Worm (Caenorhabditis elegans) whole organism, late embryonic: Measurements from ENCODE around the gene ctl-2.

Experiments used
- C08G9.2 ChIP-seq: sonication (generic microtip); optimal IDR thresholded peaks from 2 replicates; lab custom pipeline; 2016; ENCODE audit warnings: mild to moderate bottlenecking, missing genetic modification characterization, moderate library complexity, missing compliant biosample characterization
- C38D4.7 ChIP-seq: fragments of 200-800 bp; sonication (Bioruptor generic); optimal IDR thresholded peaks from 2 replicates; lab custom pipeline; 2018; ENCODE audit warnings: mild to moderate bottlenecking, missing genetic modification characterization, moderate library complexity, missing compliant biosample characterization
- F13H6.1 ChIP-seq: sonication (generic microtip); optimal IDR thresholded peaks from 2 replicates; lab custom pipeline; 2016; ENCODE audit warnings: missing genetic modification characterization, missing compliant biosample characterization
- K02D7.2 ChIP-seq: sonication (generic microtip); optimal IDR thresholded peaks from 2 replicates; lab custom pipeline; 2017; ENCODE audit warnings: mild to moderate bottlenecking, missing genetic modification characterization, missing compliant biosample characterization
- Y22D7AL.16 ChIP-seq: sonication (generic microtip); optimal IDR thresholded peaks from 2 replicates; lab custom pipeline; 2016; ENCODE audit warnings: missing genetic modification characterization, missing compliant biosample characterization
- ahr-1 ChIP-seq: sonication (generic microtip); optimal IDR thresholded peaks from 2 replicates; lab custom pipeline; 2016; ENCODE audit warnings: missing genetic modification characterization, missing compliant biosample characterization
- ama-1 ChIP-seq: fragments of 150-350 bp; optimal IDR thresholded peaks from 2 replicates; lab custom pipeline; 2014
- ceh-14 ChIP-seq: sonication (generic microtip); optimal IDR thresholded peaks from 2 replicates; lab custom pipeline; 2016; ENCODE audit warnings: missing genotype, missing genetic modification characterization, missing compliant biosample characterization
- ceh-18 ChIP-seq: sonication (generic microtip); optimal IDR thresholded peaks from 2 replicates; lab custom pipeline; 2016; ENCODE audit warnings: missing genetic modification characterization, missing compliant biosample characterization
- ceh-19 ChIP-seq: fragments of 200-800 bp; sonication (Bioruptor generic); optimal IDR thresholded peaks from 2 replicates; lab custom pipeline; 2018; ENCODE audit warnings: mild to moderate bottlenecking, missing genetic modification characterization, missing compliant biosample characterization
- ceh-2 ChIP-seq: sonication (generic microtip); optimal IDR thresholded peaks from 2 replicates; lab custom pipeline; 2016; ENCODE audit warnings: missing genotype, missing genetic modification characterization, missing compliant biosample characterization
- ceh-30 ChIP-seq: fragments of 150-350 bp; optimal IDR thresholded peaks from 2 replicates; lab custom pipeline; 2014; ENCODE audit warnings: missing biosample characterization, missing genetic modification characterization
- ceh-31 ChIP-seq: sonication (generic microtip); optimal IDR thresholded peaks from 2 replicates; lab custom pipeline; 2016; ENCODE audit warnings: missing genetic modification characterization, missing compliant biosample characterization
- ceh-34 ChIP-seq: sonication (generic microtip); optimal IDR thresholded peaks from 2 replicates; lab custom pipeline; 2016; ENCODE audit warnings: mild to moderate bottlenecking, missing genetic modification characterization, missing compliant biosample characterization
- ceh-45 ChIP-seq: fragments of 200-800 bp; sonication (Bioruptor generic); IDR thresholded peaks from 2 replicates; pipeline ENCODE4 v1.3.6; 2022; ENCODE audit warnings: missing genetic modification reagents, missing genetic modification characterization, missing compliant biosample characterization
- ceh-48 ChIP-seq: sonication (generic microtip); optimal IDR thresholded peaks from 2 replicates; lab custom pipeline; 2016; ENCODE audit warnings: missing genetic modification characterization, inconsistent platforms, missing compliant biosample characterization
- ceh-6 ChIP-seq: fragments of 200-800 bp; sonication (Bioruptor generic); optimal IDR thresholded peaks from 2 replicates; lab custom pipeline; 2018; ENCODE audit warnings: mild to moderate bottlenecking, missing genetic modification characterization, missing compliant biosample characterization
- ceh-9 ChIP-seq: sonication (generic microtip); optimal IDR thresholded peaks from 2 replicates; lab custom pipeline; 2016; ENCODE audit warnings: mild to moderate bottlenecking, missing genetic modification characterization, inconsistent platforms, missing compliant biosample characterization
- che-1 ChIP-seq: sonication (generic microtip); optimal IDR thresholded peaks from 2 replicates; lab custom pipeline; 2016; ENCODE audit warnings: mild to moderate bottlenecking, missing genetic modification characterization, missing compliant biosample characterization
- elt-4 ChIP-seq: sonication (generic microtip); optimal IDR thresholded peaks from 2 replicates; lab custom pipeline; 2016; ENCODE audit warnings: missing genetic modification characterization, missing compliant biosample characterization
- ets-4 ChIP-seq: sonication (generic microtip); optimal IDR thresholded peaks from 2 replicates; lab custom pipeline; 2016; ENCODE audit warnings: missing genetic modification characterization, missing compliant biosample characterization
- eyg-1 ChIP-seq: sonication (generic microtip); optimal IDR thresholded peaks from 2 replicates; lab custom pipeline; 2016; ENCODE audit warnings: missing genotype, missing genetic modification characterization, missing compliant biosample characterization
- fkh-10 ChIP-seq: fragments of 150-350 bp; optimal IDR thresholded peaks from 2 replicates; lab custom pipeline; 2014; ENCODE audit warnings: missing biosample characterization, missing genetic modification reagents, missing genetic modification characterization
- fkh-6 ChIP-seq: sonication (generic microtip); optimal IDR thresholded peaks from 2 replicates; lab custom pipeline; 2016; ENCODE audit warnings: missing genetic modification characterization, missing compliant biosample characterization
- hlh-13 ChIP-seq: fragments of 200-800 bp; sonication (Bioruptor generic); optimal IDR thresholded peaks from 2 replicates; lab custom pipeline; 2018; ENCODE audit warnings: mild to moderate bottlenecking, missing genetic modification characterization, missing compliant biosample characterization
- hlh-15 ChIP-seq: sonication (generic microtip); optimal IDR thresholded peaks from 2 replicates; lab custom pipeline; 2016; ENCODE audit warnings: missing genetic modification characterization, missing compliant biosample characterization
- hlh-30 ChIP-seq: sonication (generic microtip); optimal IDR thresholded peaks from 2 replicates; lab custom pipeline; 2017; ENCODE audit warnings: antibody characterized with exemption, missing genetic modification characterization, missing compliant biosample characterization; ENCODE audit not compliant: insufficient read depth
- hlh-6 ChIP-seq: sonication (generic microtip); optimal IDR thresholded peaks from 2 replicates; lab custom pipeline; 2016; ENCODE audit warnings: missing genotype, missing genetic modification characterization, missing compliant biosample characterization
- hlh-8 ChIP-seq: sonication (generic microtip); optimal IDR thresholded peaks from 2 replicates; lab custom pipeline; 2016; ENCODE audit warnings: missing genotype, missing genetic modification characterization, missing compliant biosample characterization
- lim-6 ChIP-seq: sonication (generic microtip); optimal IDR thresholded peaks from 2 replicates; lab custom pipeline; 2016; ENCODE audit warnings: missing genetic modification characterization, missing compliant biosample characterization
- lin-11 ChIP-seq: fragments of 200-800 bp; sonication (Bioruptor generic); optimal IDR thresholded peaks from 2 replicates; lab custom pipeline; 2018; ENCODE audit warnings: mild to moderate bottlenecking, missing genetic modification characterization, missing compliant biosample characterization
- madf-2 ChIP-seq: sonication (generic microtip); optimal IDR thresholded peaks from 2 replicates; lab custom pipeline; 2017; ENCODE audit warnings: missing genetic modification characterization, missing compliant biosample characterization
- mec-3 ChIP-seq: sonication (generic microtip); optimal IDR thresholded peaks from 2 replicates; lab custom pipeline; 2016; ENCODE audit warnings: borderline replicate concordance, missing genetic modification characterization, missing compliant biosample characterization
- nfya-1 ChIP-seq: sonication (generic microtip); optimal IDR thresholded peaks from 2 replicates; lab custom pipeline; 2017; ENCODE audit warnings: missing genetic modification characterization, mild to moderate bottlenecking, missing compliant biosample characterization, antibody characterized with exemption, moderate library complexity
- nhr-11 ChIP-seq: fragments of 150-350 bp; optimal IDR thresholded peaks from 2 replicates; lab custom pipeline; 2014; ENCODE audit warnings: missing biosample characterization, missing genetic modification characterization
- nhr-232 ChIP-seq: sonication (generic microtip); optimal IDR thresholded peaks from 2 replicates; lab custom pipeline; 2016; ENCODE audit warnings: missing genetic modification characterization, missing compliant biosample characterization
- odd-2 ChIP-seq: sonication (generic microtip); optimal IDR thresholded peaks from 2 replicates; lab custom pipeline; 2017; ENCODE audit warnings: antibody characterized with exemption, mild to moderate bottlenecking, missing genetic modification characterization, missing compliant biosample characterization
- pat-9 ChIP-seq: fragments of 200-800 bp; sonication (Bioruptor generic); optimal IDR thresholded peaks from 2 replicates; lab custom pipeline; 2018; ENCODE audit warnings: mild to moderate bottlenecking, missing genetic modification characterization, moderate library complexity, missing compliant biosample characterization
- pha-4 ChIP-seq: fragments of 150-350 bp; optimal IDR thresholded peaks from 2 replicates; lab custom pipeline; 2018; ENCODE audit warnings: missing biosample characterization, missing genetic modification reagents, missing genetic modification characterization
- pqm-1 ChIP-seq: sonication (generic microtip); optimal IDR thresholded peaks from 2 replicates; lab custom pipeline; 2016; ENCODE audit warnings: missing genetic modification characterization, missing compliant biosample characterization
- ref-2 ChIP-seq: sonication (generic microtip); optimal IDR thresholded peaks from 2 replicates; lab custom pipeline; 2016; ENCODE audit warnings: missing genetic modification characterization, missing compliant biosample characterization
- rnt-1 ChIP-seq: sonication (generic microtip); optimal IDR thresholded peaks from 2 replicates; lab custom pipeline; 2016; ENCODE audit warnings: missing genetic modification characterization, missing compliant biosample characterization
- sdc-2 ChIP-seq: sonication (generic microtip); optimal IDR thresholded peaks from 2 replicates; lab custom pipeline; 2016; ENCODE audit warnings: missing genotype, missing genetic modification characterization, missing compliant biosample characterization
- tbx-2 ChIP-seq: sonication (generic microtip); optimal IDR thresholded peaks from 2 replicates; lab custom pipeline; 2016; ENCODE audit warnings: missing genetic modification characterization, missing compliant biosample characterization
- ttx-3 ChIP-seq: sonication (generic microtip); optimal IDR thresholded peaks from 2 replicates; lab custom pipeline; 2016; ENCODE audit warnings: missing genetic modification reagents, missing genetic modification characterization, missing compliant biosample characterization
- unc-3 ChIP-seq, 2 experiments: fragments of 200-800 bp in 1 of 2; sonication (Bioruptor generic) in 1 of 2; sonication (generic microtip) in 1 of 2; conservative IDR thresholded peaks in 1 of 2; optimal IDR thresholded peaks in 1 of 2; 2 replicates each; pipeline versions ENCODE4 v1.3.6 to Lab custom; 2016 to 2022; ENCODE audit warnings: missing compliant biosample characterization in 2 of 2, missing genetic modification characterization in 2 of 2, missing genetic modification reagents in 1 of 2
- unc-42 ChIP-seq: sonication (generic microtip); optimal IDR thresholded peaks from 2 replicates; lab custom pipeline; 2016; ENCODE audit warnings: missing genotype, missing genetic modification characterization, missing compliant biosample characterization
- unc-55 ChIP-seq: sonication (generic microtip); optimal IDR thresholded peaks from 2 replicates; lab custom pipeline; 2017; ENCODE audit warnings: missing biosample characterization, missing genetic modification reagents, missing genetic modification characterization
- zip-5 ChIP-seq: sonication (generic microtip); optimal IDR thresholded peaks from 2 replicates; lab custom pipeline; 2016; ENCODE audit warnings: missing genetic modification characterization, missing compliant biosample characterization

ctl-2 gene

DNA sequence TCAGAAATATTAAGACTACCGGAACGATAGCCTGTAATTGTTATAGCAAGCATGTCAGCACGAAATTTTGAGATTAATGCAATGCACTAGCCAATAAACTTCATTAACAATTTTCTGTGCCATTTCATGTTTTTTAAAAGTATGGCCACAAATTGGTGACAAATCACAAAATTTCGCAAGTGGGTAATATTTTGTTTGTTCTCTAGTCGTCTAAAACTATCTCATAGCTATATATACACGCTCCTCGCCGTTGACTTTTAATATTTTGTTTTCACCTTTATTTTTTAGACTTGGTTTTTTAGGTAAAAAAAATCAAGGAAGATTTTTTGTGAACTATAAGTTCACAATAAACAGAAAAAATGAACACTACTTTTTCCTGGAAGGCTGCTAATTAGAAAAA, 11.0 kb downstream of the ctl-2 start:
- TF ChIP-seq nfya-1 (no peak), ceh-30 (tag; lab: Kevin White, UChicago) (no peak), pat-9 (tag; lab: Kevin White, UChicago) (no peak), ref-2 (tag; lab: Kevin White, UChicago) (no peak), lin-11 (tag; lab: Kevin White, UChicago) (no peak), hlh-13 (no peak), pqm-1 (tag; lab: Kevin White, UChicago) (no peak), madf-2 (no peak), pha-4 (tag; lab: Kevin White, UChicago) (no peak)

DNA sequence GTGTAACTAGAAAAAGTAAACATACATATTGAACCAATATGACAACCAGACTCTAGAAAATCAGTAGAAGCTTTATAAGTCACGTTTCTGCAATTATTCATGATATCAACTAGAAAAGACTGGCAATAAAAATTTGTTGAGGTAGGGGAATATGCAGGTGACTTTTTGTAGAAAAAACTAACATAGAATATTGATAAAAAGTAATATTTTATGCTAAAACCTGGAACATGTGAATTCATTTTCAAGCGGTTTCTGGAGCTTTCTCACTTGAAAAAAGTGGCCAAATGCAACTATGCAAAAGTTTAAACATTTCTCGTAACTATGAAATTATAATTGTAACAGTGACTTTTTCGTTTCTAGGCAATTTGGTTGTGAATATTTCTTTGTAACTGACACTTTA, 12.9 kb downstream of the ctl-2 start, which contains the start of gene srh-42:
srh-42 (minus strand) TSS at position 101 of the 400 bp plus-strand sequence.
- TF ChIP-seq pqm-1 (tag; lab: Kevin White, UChicago) (no peak), C08G9.2 (tag; lab: Kevin White, UChicago) (no peak), F13H6.1 (tag; lab: Kevin White, UChicago) (no peak), hlh-15 (tag; lab: Kevin White, UChicago) (no peak), elt-4 (no peak), hlh-6 (tag; lab: Kevin White, UChicago) (no peak), fkh-10 (GFP tag; lab: Kevin White, UChicago) (no peak), nhr-11 (no peak), che-1 (tag; lab: Kevin White, UChicago) (no peak), hlh-30 (no peak), nfya-1 (no peak), ceh-48 (tag; lab: Kevin White, UChicago) (no peak), ets-4 (tag; lab: Kevin White, UChicago) (no peak), C38D4.7 (GFP tag; lab: Kevin White, UChicago) (no peak), mec-3 (tag; lab: Kevin White, UChicago) (no peak), unc-3 (GFP tag; conservative IDR thresholded peaks at IDR 0.05; lab: Robert Waterston, UW) (no peak), unc-3 (tag; optimal IDR thresholded peaks at IDR 0.05; lab: Kevin White, UChicago) (no peak), ceh-45 (GFP tag; lab: Robert Waterston, UW) (no peak)
- TF ChIP-seq, all 69 proteins: peak for 0

DNA sequence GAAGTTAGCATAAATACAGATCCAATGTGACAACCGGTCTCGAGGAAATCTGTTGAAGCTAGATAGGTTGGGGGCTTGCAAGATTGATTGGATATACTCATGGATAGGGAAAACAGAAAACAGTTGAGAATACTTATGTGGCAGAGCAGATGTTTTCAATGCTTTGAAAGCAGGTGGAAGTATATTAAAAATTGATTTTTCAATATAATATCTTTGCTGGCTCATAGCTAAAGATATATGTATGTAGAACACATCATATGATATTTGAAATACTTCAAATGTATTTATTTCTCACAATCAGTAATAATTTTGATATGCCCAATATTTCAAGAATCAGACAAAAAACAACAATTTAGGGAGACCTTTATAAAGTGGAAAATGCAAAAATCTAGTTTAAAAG, 14.6 kb downstream of the ctl-2 start, which contains the start of gene srh-41:
srh-41 (minus strand) TSS at position 101 of the 400 bp plus-strand sequence.
- no peak for TF ChIP-seq lin-11 (tag; lab: Kevin White, UChicago)
- TF ChIP-seq mec-3 (tag; lab: Kevin White, UChicago) = no peak
- no peak for TF ChIP-seq ahr-1
- TF ChIP-seq zip-5 (tag; lab: Kevin White, UChicago) = no peak
- TF ChIP-seq ceh-6 (GFP tag; lab: Kevin White, UChicago) = no peak
- TF ChIP-seq K02D7.2 (tag; lab: Kevin White, UChicago) = no peak
- no peak for TF ChIP-seq ceh-48 (tag; lab: Kevin White, UChicago)
- TF ChIP-seq lim-6 (tag; lab: Kevin White, UChicago) = no peak
- no peak for TF ChIP-seq odd-2 (tag; lab: Kevin White, UChicago)
- TF ChIP-seq ceh-19 = no peak
- no peak for TF ChIP-seq Y22D7AL.16
- no peak for TF ChIP-seq unc-55
- TF ChIP-seq ets-4 (tag; lab: Kevin White, UChicago) = no peak
- no peak for TF ChIP-seq hlh-8 (tag; lab: Kevin White, UChicago)
- TF ChIP-seq sdc-2 (tag; lab: Kevin White, UChicago) = no peak
- no peak for TF ChIP-seq fkh-6 (tag; lab: Kevin White, UChicago)
- TF ChIP-seq nhr-232 = no peak

DNA sequence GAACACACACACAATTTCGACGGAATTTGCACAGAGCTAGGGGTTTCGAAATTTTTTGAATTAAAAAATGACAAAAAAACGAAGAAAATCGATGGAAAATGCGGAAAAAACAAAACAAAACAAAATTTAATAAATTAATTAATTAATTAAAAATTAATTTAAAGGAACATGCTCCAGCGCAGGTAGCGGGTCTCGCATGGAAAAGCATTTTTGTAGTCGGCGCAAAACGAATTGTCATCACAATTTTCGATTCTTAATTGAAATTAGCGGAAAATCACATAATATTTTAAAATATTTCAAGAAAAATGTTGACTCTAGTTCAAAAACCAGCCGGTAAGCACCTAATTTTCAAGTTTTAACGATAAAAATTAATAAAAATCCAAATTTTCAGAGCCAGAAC, 25.4 kb downstream of the ctl-2 start, which contains the start of gene Y54G11A.3:
Y54G11A.3 (plus strand) TSS at position 213 of the 400 bp plus-strand sequence.
- TF ChIP-seq ceh-2 (tag; lab: Kevin White, UChicago) (no peak), ttx-3 (tag; lab: Kevin White, UChicago) (no peak), tbx-2 (tag; lab: Kevin White, UChicago) (no peak), ceh-18 (tag; lab: Kevin White, UChicago) (no peak), ama-1 (lab: Kevin White, UChicago) (no peak), hlh-30 (no peak), pha-4 (tag; lab: Kevin White, UChicago) (no peak), ceh-14 (tag; lab: Kevin White, UChicago) (no peak), C38D4.7 (GFP tag; lab: Kevin White, UChicago) (no peak), hlh-13 (no peak), rnt-1 (tag; lab: Kevin White, UChicago) (no peak), unc-42 (tag; lab: Kevin White, UChicago) (no peak), nhr-11 (no peak), eyg-1 (tag; lab: Kevin White, UChicago) (no peak), ceh-34 (tag; lab: Kevin White, UChicago) (no peak), ceh-9 (tag; lab: Kevin White, UChicago) (no peak), ceh-31 (no peak)
